Fruit fly (Drosophila melanogaster): ENCODE data around the gene Ndc80.

Gene Ndc80

dm6 chrX:13624334-13625079 lies 12.6 kb upstream of the Ndc80 start, which contains the start of the genes CG2691 and NFAT:
CG2691 (minus strand) TSS chrX:13624408.
NFAT (plus strand) TSS chrX:13624745.
- no peak for TF ChIP-seq CG7045 (GFP tag; optimal IDR thresholded peaks at IDR 0.05)
- no peak for TF ChIP-seq CG14711 (tag; optimal IDR thresholded peaks at IDR 0.05)
- no peak for TF ChIP-seq Hr96 (GFP tag; optimal IDR thresholded peaks at IDR 0.05)
- no peak for TF ChIP-seq CG7101 (tag; optimal IDR thresholded peaks at IDR 0.05)
- TF ChIP-seq CG1620 (GFP tag; optimal IDR thresholded peaks at IDR 0.05) = no peak
- no peak for TF ChIP-seq CG33017 (tag; optimal IDR thresholded peaks at IDR 0.05)
- TF ChIP-seq cnc (optimal IDR thresholded peaks at IDR 0.05) = no peak
- TF ChIP-seq cic (GFP tag; optimal IDR thresholded peaks at IDR 0.05) = peak; percentile 16
- TF ChIP-seq toe (GFP tag; optimal IDR thresholded peaks at IDR 0.05) = no peak
- no peak for TF ChIP-seq Clk (GFP tag; optimal IDR thresholded peaks at IDR 0.05)
- no peak for TF ChIP-seq kay (GFP tag; ENCODE audit: borderline replicate concordance)
- peak; percentile 4 for TF ChIP-seq bab1 (GFP tag; optimal IDR thresholded peaks at IDR 0.05)
- TF ChIP-seq ovo (GFP tag; optimal IDR thresholded peaks at IDR 0.05) = peak; percentile 50
- no peak for TF ChIP-seq CG5204 (GFP tag; optimal IDR thresholded peaks at IDR 0.05)
- TF ChIP-seq tj (GFP tag; optimal IDR thresholded peaks at IDR 0.05) = no peak
- peak; percentile 94 for TF ChIP-seq pad (GFP tag; optimal IDR thresholded peaks at IDR 0.05)
- no peak for TF ChIP-seq CG12768 (GFP tag; optimal IDR thresholded peaks at IDR 0.05)
- TF ChIP-seq CG11617 (GFP tag; optimal IDR thresholded peaks at IDR 0.05) = peak; percentile 39
- TF ChIP-seq Mnt (GFP tag; optimal IDR thresholded peaks at IDR 0.05) = peak; percentile 96
- no peak for TF ChIP-seq Crg-1 (GFP tag; optimal IDR thresholded peaks at IDR 0.05)

DNA sequence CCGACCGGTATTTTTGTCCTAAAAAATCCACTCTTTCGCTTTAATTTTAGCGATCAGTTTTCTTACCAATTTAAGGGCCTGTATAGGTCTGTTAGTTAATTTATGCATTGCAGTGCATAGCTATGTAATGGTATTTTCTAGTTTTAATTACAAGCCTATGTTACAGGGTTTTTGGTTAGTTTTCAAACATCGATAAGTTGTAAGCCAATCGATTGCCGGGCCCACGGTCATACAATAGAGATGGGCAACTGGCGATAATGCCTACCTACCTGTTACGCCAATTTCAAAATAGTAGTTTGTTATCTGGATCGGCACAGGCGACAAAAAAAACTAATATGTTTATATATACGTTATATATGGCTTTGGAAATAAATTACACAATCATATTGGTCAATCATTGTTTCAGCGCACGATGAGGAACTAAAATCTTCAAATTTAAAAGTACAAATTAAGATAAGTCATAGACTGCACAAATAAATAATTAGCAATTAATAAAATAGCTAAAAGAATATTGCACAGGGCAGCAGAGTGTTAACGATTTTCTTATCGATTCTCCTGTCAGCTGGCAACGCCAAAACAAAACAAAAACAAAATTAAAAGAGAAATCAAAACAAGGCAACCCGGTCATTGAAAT lies 4.7 kb upstream of the Ndc80 start, which contains the start of the genes tth and Tango2:
Gene tth, minus strand, starts transcription at position 170 of the 634 bp plus-strand sequence.
Gene Tango2, plus strand, starts transcription at position 573 of the 634 bp plus-strand sequence.
- TF ChIP-seq Clk (GFP tag; optimal IDR thresholded peaks at IDR 0.05) (no peak), cic (GFP tag; optimal IDR thresholded peaks at IDR 0.05) (no peak), pad (GFP tag; optimal IDR thresholded peaks at IDR 0.05) (peak; percentile 64), CG33017 (tag; optimal IDR thresholded peaks at IDR 0.05) (peak; percentile 77), CG7045 (GFP tag; optimal IDR thresholded peaks at IDR 0.05) (peak; percentile 8), CG5204 (GFP tag; optimal IDR thresholded peaks at IDR 0.05) (no peak), CG1620 (GFP tag; optimal IDR thresholded peaks at IDR 0.05) (peak; percentile 95), CG14711 (tag; optimal IDR thresholded peaks at IDR 0.05) (peak; percentile 85), CG12768 (GFP tag; optimal IDR thresholded peaks at IDR 0.05) (peak; percentile 6), Mnt (GFP tag; optimal IDR thresholded peaks at IDR 0.05) (peak; percentile 75), toe (GFP tag; optimal IDR thresholded peaks at IDR 0.05) (peak; percentile 77), kay (GFP tag; ENCODE audit: borderline replicate concordance) (no peak), bab1 (GFP tag; optimal IDR thresholded peaks at IDR 0.05) (peak; percentile 92), ovo (GFP tag; optimal IDR thresholded peaks at IDR 0.05) (peak; percentile 69), Hr96 (GFP tag; optimal IDR thresholded peaks at IDR 0.05) (no peak), Crg-1 (GFP tag; optimal IDR thresholded peaks at IDR 0.05) (peak; percentile 82), cnc (optimal IDR thresholded peaks at IDR 0.05) (no peak), CG11617 (GFP tag; optimal IDR thresholded peaks at IDR 0.05) (peak; percentile 90), CG7101 (tag; optimal IDR thresholded peaks at IDR 0.05) (peak; percentile 93), tj (GFP tag; optimal IDR thresholded peaks at IDR 0.05) (peak; percentile 73)

dm6 chrX:13615992-13616391 lies 4.1 kb upstream of the Ndc80 start:
- TF ChIP-seq CG14711 (tag; optimal IDR thresholded peaks at IDR 0.05) (no peak), CG12768 (GFP tag; optimal IDR thresholded peaks at IDR 0.05) (no peak), Mnt (GFP tag; optimal IDR thresholded peaks at IDR 0.05) (peak; percentile 10)

DNA sequence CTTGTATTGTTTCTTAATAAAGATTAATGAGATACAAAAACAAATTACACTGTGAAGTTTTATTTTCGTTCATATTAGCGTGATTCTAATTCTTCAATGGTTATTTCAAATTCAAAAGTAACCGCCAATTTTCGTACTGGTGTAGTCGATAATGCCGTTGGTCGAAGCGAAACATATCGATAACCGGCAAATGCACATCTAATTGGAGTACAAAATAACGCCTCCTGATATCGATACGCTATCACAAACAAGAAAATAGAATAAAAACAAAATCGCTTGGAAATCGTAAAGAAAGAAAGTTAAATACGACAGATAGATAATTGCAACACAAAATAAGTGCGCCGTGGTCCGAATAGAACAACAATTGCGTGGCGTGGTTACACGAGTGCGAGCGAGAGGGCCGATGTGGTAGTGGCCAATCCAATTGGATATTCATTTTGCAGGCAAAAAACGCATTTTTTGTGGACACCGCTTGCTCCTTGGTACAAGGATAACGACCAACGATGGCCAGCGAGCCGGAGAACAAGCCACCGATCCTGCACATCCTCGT lies 5.8 kb downstream of the Ndc80 start:
- peak; percentile 39 for TF ChIP-seq bab1 (GFP tag; optimal IDR thresholded peaks at IDR 0.05)
- no peak for TF ChIP-seq CG12768 (GFP tag; optimal IDR thresholded peaks at IDR 0.05)
- no peak for TF ChIP-seq cic (GFP tag; optimal IDR thresholded peaks at IDR 0.05)

DNA sequence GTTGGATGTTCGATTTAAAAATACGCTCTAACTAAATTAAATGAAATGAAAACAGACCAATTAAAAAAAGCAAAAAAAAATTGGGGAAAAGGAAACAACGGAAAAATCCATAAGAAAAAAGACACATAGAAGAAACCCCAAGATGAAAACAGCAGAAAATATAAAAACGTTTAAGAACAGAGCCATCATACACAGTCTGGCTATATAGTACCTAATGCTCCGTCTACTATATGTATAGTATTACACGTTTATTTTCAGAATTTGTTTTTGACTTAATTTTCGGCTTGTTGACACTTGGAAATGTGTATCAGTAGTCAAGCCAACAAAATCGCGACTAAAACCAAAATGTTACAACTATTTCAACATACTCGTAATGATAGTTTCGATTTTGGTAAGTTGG lies 6.5 kb downstream of the Ndc80 start, which contains the start of gene CG11178:
Gene CG11178, plus strand, starts transcription at position 301 of the 400 bp plus-strand sequence.
- TF ChIP-seq CG7045 (GFP tag; optimal IDR thresholded peaks at IDR 0.05) (no peak), kay (GFP tag; ENCODE audit: borderline replicate concordance) (no peak)

dm6 chrX:13604499-13604898 lies 7.4 kb downstream of the Ndc80 start:
- TF ChIP-seq bab1 (GFP tag; optimal IDR thresholded peaks at IDR 0.05) (no peak), Clk (GFP tag; optimal IDR thresholded peaks at IDR 0.05) (no peak), CG7101 (tag; optimal IDR thresholded peaks at IDR 0.05) (no peak), CG14711 (tag; optimal IDR thresholded peaks at IDR 0.05) (no peak), Hr96 (GFP tag; optimal IDR thresholded peaks at IDR 0.05) (no peak), CG5204 (GFP tag; optimal IDR thresholded peaks at IDR 0.05) (no peak), Mnt (GFP tag; optimal IDR thresholded peaks at IDR 0.05) (no peak), kay (GFP tag; ENCODE audit: borderline replicate concordance) (no peak), CG12768 (GFP tag; optimal IDR thresholded peaks at IDR 0.05) (no peak), CG11617 (GFP tag; optimal IDR thresholded peaks at IDR 0.05) (no peak), toe (GFP tag; optimal IDR thresholded peaks at IDR 0.05) (no peak), tj (GFP tag; optimal IDR thresholded peaks at IDR 0.05) (no peak), CG33017 (tag; optimal IDR thresholded peaks at IDR 0.05) (no peak), CG7045 (GFP tag; optimal IDR thresholded peaks at IDR 0.05) (no peak), ovo (GFP tag; optimal IDR thresholded peaks at IDR 0.05) (no peak), CG1620 (GFP tag; optimal IDR thresholded peaks at IDR 0.05) (no peak), cnc (optimal IDR thresholded peaks at IDR 0.05) (no peak), cic (GFP tag; optimal IDR thresholded peaks at IDR 0.05) (no peak)
